Worm (Caenorhabditis elegans): Measurements from ENCODE around the gene ufbp-1.

ufbp-1 gene

DNA sequence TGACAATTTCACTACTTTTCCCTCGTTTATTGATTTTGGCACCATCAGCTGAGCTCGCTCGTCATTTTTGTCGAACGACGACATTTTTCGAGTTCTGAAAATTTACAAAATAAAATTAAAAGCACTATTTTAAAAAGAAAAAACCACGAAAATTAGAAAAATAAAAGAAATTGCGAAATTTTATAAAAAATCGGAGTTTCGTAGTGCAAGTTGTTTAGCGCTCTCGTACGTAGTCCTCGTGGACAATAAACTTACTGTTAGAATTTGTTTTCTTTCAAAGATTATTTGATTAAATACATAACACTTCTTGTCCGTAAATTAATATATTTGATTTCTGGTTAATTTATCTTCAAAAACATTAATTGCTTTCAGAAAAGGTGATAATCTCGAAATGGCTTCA, 46.8 kb upstream of the ufbp-1 start, which contains the start of the genes ess-2 and F42H10.2 (continued):
- peak in 2 of 3 experiments; percentile 19 to 46 for TF ChIP-seq ceh-82 (tag; optimal IDR thresholded peaks at IDR 0.05)
- no peak for TF ChIP-seq alr-1 (tag; optimal IDR thresholded peaks at IDR 0.05; ENCODE audit: borderline replicate concordance)
- no peak for TF ChIP-seq F16B12.6 (tag; optimal IDR thresholded peaks at IDR 0.05)
- no peak for TF ChIP-seq nhr-19 (GFP tag; conservative IDR thresholded peaks at IDR 0.05)
- TF ChIP-seq ztf-4 (tag; optimal IDR thresholded peaks at IDR 0.05), result no peak

DNA sequence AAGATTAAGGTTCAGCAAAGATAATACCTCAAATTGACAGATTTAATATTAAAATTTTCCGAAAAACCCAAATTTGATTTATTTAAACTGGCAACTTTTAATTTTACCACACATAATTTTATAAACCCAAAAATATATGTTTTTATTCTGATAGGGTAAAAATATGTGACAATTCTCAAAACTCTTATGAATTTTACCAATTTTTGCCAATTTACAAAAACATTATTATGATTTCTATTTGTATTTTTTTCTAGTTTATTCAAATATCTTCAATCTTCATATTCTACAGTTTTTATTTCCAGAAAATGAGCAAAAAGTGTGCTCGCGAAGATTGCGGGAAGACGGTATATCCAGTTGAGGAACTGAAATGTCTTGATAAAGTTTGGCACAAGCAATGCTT, 40.4 kb upstream of the ufbp-1 start, which contains the start of gene F42H10.3:
TSS of gene F42H10.3 (plus strand) at position 301 of the 400 bp plus-strand sequence.
- no peak for TF ChIP-seq efl-1 (optimal IDR thresholded peaks at IDR 0.05)
- TF ChIP-seq efl-1 (GFP tag; optimal IDR thresholded peaks at IDR 0.05 in 1 of 2), result no peak
- no peak for TF ChIP-seq ets-5 (GFP tag; IDR thresholded peaks at IDR 0.05)
- TF ChIP-seq xbp-1 (tag; optimal IDR thresholded peaks at IDR 0.05), result no peak
- TF ChIP-seq egl-27 (tag; optimal IDR thresholded peaks at IDR 0.05), result no peak
- no peak for TF ChIP-seq lsy-2 (tag; optimal IDR thresholded peaks at IDR 0.05)
- no peak for TF ChIP-seq nhr-19 (GFP tag; conservative IDR thresholded peaks at IDR 0.05)
- TF ChIP-seq lin-15B (tag; optimal IDR thresholded peaks at IDR 0.05), result no peak
- TF ChIP-seq isw-1 (GFP tag; IDR thresholded peaks at IDR 0.05), result no peak
- TF ChIP-seq aha-1 (tag; optimal IDR thresholded peaks at IDR 0.05), result no peak
- no peak for TF ChIP-seq pqm-1 (tag; optimal IDR thresholded peaks at IDR 0.05)

DNA sequence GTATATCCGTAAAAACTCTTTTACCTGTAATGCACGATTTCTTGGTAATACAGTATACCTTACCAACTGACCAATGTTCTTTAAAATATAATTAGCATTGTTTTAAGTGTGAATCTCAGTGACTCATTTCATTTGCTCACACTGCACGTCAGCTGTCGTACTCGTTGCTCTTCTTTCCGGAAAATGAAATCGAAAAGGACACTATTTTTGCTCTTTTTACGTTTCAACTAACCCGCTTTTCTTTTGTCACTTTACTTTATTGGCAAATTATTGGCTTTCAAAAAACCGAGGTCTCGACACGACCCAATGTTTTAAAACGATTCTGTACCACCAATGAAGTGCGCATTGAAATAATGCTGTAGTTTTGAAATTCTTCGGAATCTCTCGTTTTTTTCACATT, 36.9 kb upstream of the ufbp-1 start, which contains the start of gene F42H10.6:
TSS of gene F42H10.6 (minus strand) at position 101 of the 400 bp plus-strand sequence.
- TF ChIP-seq sup-37 (GFP tag; optimal IDR thresholded peaks at IDR 0.05), result no peak
- TF ChIP-seq nhr-77 (tag; optimal IDR thresholded peaks at IDR 0.05), result no peak
- TF ChIP-seq unc-86 (tag; optimal IDR thresholded peaks at IDR 0.05), result no peak
- TF ChIP-seq nhr-237 (tag; optimal IDR thresholded peaks at IDR 0.05), result no peak
- TF ChIP-seq nhr-11 (tag; optimal IDR thresholded peaks at IDR 0.05), result no peak
- no peak for TF ChIP-seq alr-1 (tag; optimal IDR thresholded peaks at IDR 0.05; ENCODE audit: borderline replicate concordance)
- TF ChIP-seq vab-15 (tag; optimal IDR thresholded peaks at IDR 0.05), result no peak
- no peak for TF ChIP-seq mab-9 (GFP tag; IDR thresholded peaks at IDR 0.05)
- no peak for TF ChIP-seq pax-3 (tag; optimal IDR thresholded peaks at IDR 0.05)
- no peak for TF ChIP-seq fkh-8 (tag; optimal IDR thresholded peaks at IDR 0.05)
- no peak for TF ChIP-seq nhr-47 (tag; optimal IDR thresholded peaks at IDR 0.05)
- no peak for TF ChIP-seq nhr-28 (tag; optimal IDR thresholded peaks at IDR 0.05)
- TF ChIP-seq rnt-1 (tag; optimal IDR thresholded peaks at IDR 0.05), result no peak
- TF ChIP-seq lin-13 (GFP tag; optimal IDR thresholded peaks at IDR 0.05), result no peak
- TF ChIP-seq fkh-4 (tag; optimal IDR thresholded peaks at IDR 0.05; ENCODE audit: borderline replicate concordance), result no peak
- TF ChIP-seq ztf-11 (tag; optimal IDR thresholded peaks at IDR 0.05), result no peak
- TF ChIP-seq dpl-1 (GFP tag; optimal IDR thresholded peaks at IDR 0.05), result no peak
- no peak for TF ChIP-seq unc-30 (tag; optimal IDR thresholded peaks at IDR 0.05)

DNA sequence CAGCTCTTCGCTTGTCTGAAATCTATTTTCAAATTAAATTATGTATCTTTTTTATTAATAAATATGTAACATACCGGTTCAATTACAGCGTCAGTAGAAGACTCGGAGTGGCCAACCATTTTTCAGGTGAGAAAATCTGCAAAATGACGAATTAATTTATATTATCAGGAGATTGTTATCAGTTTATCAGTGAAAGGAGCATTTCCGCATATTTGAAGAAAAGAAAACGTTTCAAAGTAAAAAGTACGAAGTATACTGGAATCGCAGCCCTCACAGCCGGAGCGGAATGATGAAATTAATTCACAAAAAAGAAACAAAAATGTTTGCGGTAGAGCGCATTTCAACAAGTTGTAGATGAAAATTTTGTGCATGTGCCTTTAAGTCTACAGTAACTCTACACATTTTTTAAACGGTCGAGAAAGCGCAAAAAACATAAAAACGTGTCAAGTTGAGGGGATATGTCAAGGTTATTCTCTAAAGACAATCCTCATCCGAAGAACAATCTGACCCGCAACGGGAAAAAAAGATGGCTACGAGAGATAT, 36.0 kb upstream of the ufbp-1 start:
- TF ChIP-seq nhr-28 (tag; optimal IDR thresholded peaks at IDR 0.05) (no peak), isw-1 (GFP tag; IDR thresholded peaks at IDR 0.05) (no peak), lsy-2 (tag; optimal IDR thresholded peaks at IDR 0.05) (no peak), elt-2 (tag; optimal IDR thresholded peaks at IDR 0.05) (peak; percentile 73), swsn-7 (tag; optimal IDR thresholded peaks at IDR 0.05) (no peak), snpc-4 (tag; optimal IDR thresholded peaks at IDR 0.05) (no peak), pqm-1 (tag; optimal IDR thresholded peaks at IDR 0.05) (peak; percentile 15), skn-1 (tag; optimal IDR thresholded peaks at IDR 0.05) (no peak), pag-3 (tag; optimal IDR thresholded peaks at IDR 0.05; ENCODE audit: borderline replicate concordance, insufficient read depth) (no peak)
